Worm (Caenorhabditis elegans) whole organism, mixed stage, embryonic: ENCODE data around the gene nspe-5.

Experiments
- M03D4.4 ChIP-seq: sonication (generic microtip); optimal IDR thresholded peaks from 2 replicates; lab custom pipeline; 2017; ENCODE audit warnings: mild to moderate bottlenecking, missing genetic modification characterization, missing compliant biosample characterization
- ces-1 ChIP-seq: fragments of 150-350 bp; optimal IDR thresholded peaks from 2 replicates; lab custom pipeline; 2014; ENCODE audit warnings: missing biosample characterization, missing genetic modification reagents, missing genetic modification characterization
- drap-1 ChIP-seq: fragments of 200-800 bp; sonication (Bioruptor generic); optimal IDR thresholded peaks from 3 replicates; lab custom pipeline; 2018; ENCODE audit warnings: mild to moderate bottlenecking, missing genetic modification characterization, missing compliant biosample characterization
- elt-1 ChIP-seq: sonication (generic microtip); optimal IDR thresholded peaks from 2 replicates; lab custom pipeline; 2017; ENCODE audit warnings: missing genetic modification characterization, mild to moderate bottlenecking, missing compliant biosample characterization, antibody characterized with exemption, moderate library complexity, borderline replicate concordance; ENCODE audit not compliant: insufficient read depth
- elt-3 ChIP-seq: fragments of 150-350 bp; optimal IDR thresholded peaks from 2 replicates; lab custom pipeline; 2014; ENCODE audit warnings: missing biosample characterization, missing genetic modification characterization
- lin-32 ChIP-seq: fragments of 200-800 bp; sonication (Bioruptor generic); optimal IDR thresholded peaks from 2 replicates; lab custom pipeline; 2018; ENCODE audit warnings: mild to moderate bottlenecking, missing genetic modification characterization, missing compliant biosample characterization
- lsy-2 ChIP-seq: fragments of 150-350 bp; optimal IDR thresholded peaks from 2 replicates; lab custom pipeline; 2014; ENCODE audit warnings: missing biosample characterization, missing genetic modification characterization
- mab-5 ChIP-seq: fragments of 150-350 bp; optimal IDR thresholded peaks from 2 replicates; lab custom pipeline; 2014; ENCODE audit warnings: missing biosample characterization, missing genetic modification characterization
- nhr-12 ChIP-seq: fragments of 150-350 bp; optimal IDR thresholded peaks from 2 replicates; lab custom pipeline; 2014; ENCODE audit warnings: missing biosample characterization, missing genetic modification characterization
- nhr-28 ChIP-seq: fragments of 150-350 bp; optimal IDR thresholded peaks from 2 replicates; lab custom pipeline; 2014; ENCODE audit warnings: missing biosample characterization, missing genetic modification characterization
- pha-4 ChIP-seq: fragments of 150-350 bp; optimal IDR thresholded peaks from 2 replicates; lab custom pipeline; 2018; ENCODE audit warnings: missing biosample characterization, missing genetic modification reagents, missing genetic modification characterization
- snpc-4 ChIP-seq: fragments of 150-350 bp; optimal IDR thresholded peaks from 2 replicates; lab custom pipeline; 2014; ENCODE audit warnings: missing biosample characterization, missing genetic modification characterization
- unc-39 ChIP-seq: fragments of 150-350 bp; optimal IDR thresholded peaks from 2 replicates; lab custom pipeline; 2014; ENCODE audit warnings: missing biosample characterization, missing genetic modification characterization
- unc-62 ChIP-seq: fragments of 150-350 bp; optimal IDR thresholded peaks from 2 replicates; lab custom pipeline; 2014; ENCODE audit warnings: missing biosample characterization, missing genetic modification reagents, missing genetic modification characterization

DNA sequence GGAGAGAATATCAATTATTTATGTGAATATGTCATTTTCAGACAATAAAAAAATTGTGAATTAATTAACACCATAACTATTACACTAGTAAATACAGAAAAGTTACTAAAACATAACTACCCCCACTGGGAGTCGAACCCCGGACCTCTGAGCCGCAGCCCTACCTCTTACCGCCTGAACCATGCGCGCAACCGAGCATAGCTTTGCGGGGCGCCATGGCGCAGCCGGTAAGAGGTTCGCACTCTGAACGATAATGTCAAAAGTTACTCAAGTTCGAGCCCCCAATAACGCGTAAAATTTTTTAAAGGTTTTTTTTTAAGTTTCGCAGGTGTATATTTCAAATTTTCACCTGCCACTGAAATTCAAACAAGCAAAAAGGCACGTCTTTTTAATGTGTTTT, 37.4 kb downstream of the nspe-5 start:
- TF ChIP-seq ces-1, result no peak
- TF ChIP-seq unc-62, result no peak
- no peak for TF ChIP-seq M03D4.4 (tag; lab: Kevin White, UChicago)
- no peak for TF ChIP-seq unc-39 (tag; lab: Kevin White, UChicago)
- TF ChIP-seq nhr-28 (tag; lab: Kevin White, UChicago), result no peak
- TF ChIP-seq drap-1 (GFP tag; lab: Kevin White, UChicago), result no peak
- TF ChIP-seq nhr-12 (tag; lab: Kevin White, UChicago), result no peak
- no peak for TF ChIP-seq elt-1 (tag; lab: Kevin White, UChicago)
- no peak for TF ChIP-seq snpc-4
- no peak for TF ChIP-seq elt-3
- no peak for TF ChIP-seq lsy-2 (tag; lab: Kevin White, UChicago)
- TF ChIP-seq pha-4 (tag; lab: Kevin White, UChicago), result no peak
- TF ChIP-seq mab-5 (tag; lab: Kevin White, UChicago), result no peak
- no peak for TF ChIP-seq lin-32 (GFP tag; lab: Kevin White, UChicago)
